Worm (Caenorhabditis elegans) whole organism, L1 larva: ENCODE results near the gene mdh-2.
A peak's percentile ranks its signal among the peaks of the same experiment; 100 is the strongest.

ENCODE experiments used
- C04F5.9 ChIP-seq: sonication (generic microtip); optimal IDR thresholded peaks from 2 replicates; lab custom pipeline; 2016; ENCODE audit warnings: missing genetic modification characterization, missing compliant biosample characterization
- C34B4.2 ChIP-seq: sonication (generic microtip); optimal IDR thresholded peaks from 2 replicates; lab custom pipeline; 2017; ENCODE audit warnings: mild to moderate bottlenecking, missing genetic modification characterization, missing compliant biosample characterization
- F16B12.6 ChIP-seq: fragments of 150-350 bp; optimal IDR thresholded peaks from 2 replicates; lab custom pipeline; 2014; ENCODE audit warnings: missing biosample characterization, missing genetic modification characterization
- alr-1 ChIP-seq: fragments of 200-800 bp; sonication (Bioruptor generic); optimal IDR thresholded peaks from 2 replicates; lab custom pipeline; 2018; ENCODE audit warnings: borderline replicate concordance, mild to moderate bottlenecking, missing genetic modification characterization, missing compliant biosample characterization
- aly-2 ChIP-seq: fragments of 150-350 bp; optimal IDR thresholded peaks from 2 replicates; lab custom pipeline; 2014; ENCODE audit warnings: missing biosample characterization, missing genetic modification characterization
- ama-1 ChIP-seq: fragments of 150-350 bp; optimal IDR thresholded peaks from 2 replicates; lab custom pipeline; 2014
- ceh-8 ChIP-seq: fragments of 200-800 bp; sonication (Bioruptor generic); optimal IDR thresholded peaks from 2 replicates; lab custom pipeline; 2018; ENCODE audit warnings: mild to moderate bottlenecking, missing genetic modification characterization, moderate library complexity, missing compliant biosample characterization
- ceh-82 ChIP-seq, 3 experiments: fragments of 150-350 bp in 1 of 3; sonication (generic microtip) in 2 of 3; optimal IDR thresholded peaks; 2 replicates each; lab custom pipeline; 2014 to 2017; ENCODE audit warnings: missing biosample characterization in 3 of 3, missing genetic modification characterization in 3 of 3
- ceh-88 ChIP-seq: fragments of 200-800 bp; sonication (Bioruptor generic); IDR thresholded peaks from 2 replicates; pipeline ENCODE4 v1.3.6; 2022; ENCODE audit warnings: missing genetic modification characterization, missing compliant biosample characterization
- ceh-90 ChIP-seq: sonication (generic microtip); optimal IDR thresholded peaks from 2 replicates; lab custom pipeline; 2016; ENCODE audit warnings: missing genetic modification characterization, missing compliant biosample characterization
- efl-1 ChIP-seq, 4 experiments: fragments of 150-350 bp; optimal IDR thresholded peaks in 3 of 4; peaks in 1 of 4; 1 replicate in 1 of 4; 2 replicates in 3 of 4; lab custom pipeline; 2014; ENCODE audit warnings: missing biosample characterization in 2 of 4, missing genetic modification characterization in 2 of 4, missing genetic modification reagents in 2 of 4
- efl-3 ChIP-seq: fragments of 200-800 bp; sonication (Bioruptor generic); optimal IDR thresholded peaks from 2 replicates; lab custom pipeline; 2018; ENCODE audit warnings: mild to moderate bottlenecking, missing genetic modification characterization, missing compliant biosample characterization
- elt-2 ChIP-seq: sonication (generic microtip); optimal IDR thresholded peaks from 2 replicates; lab custom pipeline; 2016; ENCODE audit warnings: missing genetic modification characterization, mild to moderate bottlenecking, inconsistent platforms, missing compliant biosample characterization, missing genetic modification reagents
- ets-5 ChIP-seq: fragments of 200-800 bp; sonication (Bioruptor generic); IDR thresholded peaks from 2 replicates; pipeline ENCODE4 v1.3.6; 2022; ENCODE audit warnings: missing genetic modification characterization, missing compliant biosample characterization
- fkh-10 ChIP-seq: sonication (generic microtip); optimal IDR thresholded peaks from 2 replicates; lab custom pipeline; 2017; ENCODE audit warnings: missing biosample characterization, missing genetic modification reagents, missing genetic modification characterization
- fkh-4 ChIP-seq: sonication (generic microtip); optimal IDR thresholded peaks from 2 replicates; lab custom pipeline; 2016; ENCODE audit warnings: missing compliant biosample characterization, missing genetic modification characterization, borderline replicate concordance
- fkh-8 ChIP-seq: sonication (generic microtip); optimal IDR thresholded peaks from 2 replicates; lab custom pipeline; 2016; ENCODE audit warnings: mild to moderate bottlenecking, missing genetic modification characterization, missing compliant biosample characterization
- fos-1 ChIP-seq: fragments of 150-350 bp; optimal IDR thresholded peaks from 2 replicates; lab custom pipeline; 2014; ENCODE audit warnings: missing biosample characterization, missing genetic modification characterization
- grh-1 ChIP-seq: fragments of 200-800 bp; sonication (Bioruptor generic); IDR thresholded peaks from 2 replicates; pipeline ENCODE4 v1.3.6; 2022; ENCODE audit warnings: missing genetic modification reagents, missing genetic modification characterization, missing compliant biosample characterization
- hlh-17 ChIP-seq: fragments of 200-800 bp; sonication (Bioruptor generic); optimal IDR thresholded peaks from 2 replicates; lab custom pipeline; 2018; ENCODE audit warnings: missing genetic modification characterization, mild to moderate bottlenecking, missing compliant biosample characterization, moderate library complexity, borderline replicate concordance
- hlh-4 ChIP-seq: sonication (generic microtip); optimal IDR thresholded peaks from 2 replicates; lab custom pipeline; 2016; ENCODE audit warnings: mild to moderate bottlenecking, missing genetic modification characterization, missing compliant biosample characterization
- isw-1 ChIP-seq: fragments of 200-800 bp; sonication (Bioruptor generic); IDR thresholded peaks from 2 replicates; pipeline ENCODE4 v1.3.6; 2022; ENCODE audit warnings: missing genetic modification characterization, missing compliant biosample characterization
- jun-1 ChIP-seq: fragments of 150-350 bp; optimal IDR thresholded peaks from 2 replicates; lab custom pipeline; 2014; ENCODE audit warnings: missing biosample characterization, missing genetic modification reagents, missing genetic modification characterization
- lin-13 ChIP-seq: fragments of 150-350 bp; optimal IDR thresholded peaks from 2 replicates; lab custom pipeline; 2014; ENCODE audit warnings: missing biosample characterization, missing genetic modification reagents, missing genetic modification characterization
- lin-35 ChIP-seq, 2 experiments: fragments of 150-350 bp; optimal IDR thresholded peaks; 2 replicates each; lab custom pipeline; 2014; ENCODE audit warnings: missing biosample characterization in 2 of 2, missing genetic modification characterization in 2 of 2, missing genetic modification reagents in 2 of 2
- lir-3 ChIP-seq: sonication (generic microtip); optimal IDR thresholded peaks from 2 replicates; lab custom pipeline; 2016; ENCODE audit warnings: mild to moderate bottlenecking, missing genetic modification characterization, moderate library complexity, missing compliant biosample characterization; ENCODE audit not compliant: poor library complexity
- lsy-2 ChIP-seq, 2 experiments: fragments of 150-350 bp; optimal IDR thresholded peaks; 2 replicates each; lab custom pipeline; 2014; ENCODE audit warnings: missing biosample characterization in 2 of 2, missing genetic modification characterization in 2 of 2
- mab-9 ChIP-seq: fragments of 200-800 bp; sonication (Bioruptor generic); IDR thresholded peaks from 2 replicates; pipeline ENCODE4 v1.3.6; 2022; ENCODE audit warnings: missing genetic modification reagents, missing genetic modification characterization, missing compliant biosample characterization
- mef-2 ChIP-seq: fragments of 150-350 bp; optimal IDR thresholded peaks from 2 replicates; lab custom pipeline; 2014; ENCODE audit warnings: missing biosample characterization, missing genetic modification characterization
- mep-1 ChIP-seq: fragments of 150-350 bp; optimal IDR thresholded peaks from 2 replicates; lab custom pipeline; 2014; ENCODE audit warnings: missing biosample characterization, missing genetic modification characterization
- nhr-20 ChIP-seq: sonication (generic microtip); optimal IDR thresholded peaks from 2 replicates; lab custom pipeline; 2016; ENCODE audit warnings: mild to moderate bottlenecking, missing genetic modification characterization, missing compliant biosample characterization
- nhr-237 ChIP-seq: fragments of 150-350 bp; optimal IDR thresholded peaks from 2 replicates; lab custom pipeline; 2014; ENCODE audit warnings: missing biosample characterization, missing genetic modification characterization
- nhr-47 ChIP-seq: sonication (generic microtip); optimal IDR thresholded peaks from 2 replicates; lab custom pipeline; 2016; ENCODE audit warnings: mild to moderate bottlenecking, missing genetic modification characterization, moderate library complexity, missing compliant biosample characterization
- nhr-71 ChIP-seq: sonication (generic microtip); optimal IDR thresholded peaks from 2 replicates; lab custom pipeline; 2016; ENCODE audit warnings: mild to moderate bottlenecking, missing genetic modification characterization, moderate library complexity, missing compliant biosample characterization
- nhr-84 ChIP-seq: sonication (generic microtip); optimal IDR thresholded peaks from 2 replicates; lab custom pipeline; 2017; ENCODE audit warnings: missing biosample characterization, missing genetic modification characterization
- nhr-90 ChIP-seq: sonication (generic microtip); optimal IDR thresholded peaks from 2 replicates; lab custom pipeline; 2016; ENCODE audit warnings: mild to moderate bottlenecking, missing genetic modification characterization, missing compliant biosample characterization; ENCODE audit not compliant: poor library complexity
- pqm-1 ChIP-seq: sonication (generic microtip); optimal IDR thresholded peaks from 3 replicates; lab custom pipeline; 2017; ENCODE audit warnings: missing biosample characterization, missing genetic modification characterization
- rnt-1 ChIP-seq: sonication (generic microtip); optimal IDR thresholded peaks from 2 replicates; lab custom pipeline; 2016; ENCODE audit warnings: mild to moderate bottlenecking, missing genetic modification characterization, moderate library complexity, missing compliant biosample characterization
- sup-37 ChIP-seq: fragments of 200-800 bp; sonication (Bioruptor generic); optimal IDR thresholded peaks from 2 replicates; lab custom pipeline; 2018; ENCODE audit warnings: mild to moderate bottlenecking, missing genetic modification characterization, missing compliant biosample characterization
- tbx-2 ChIP-seq: sonication (generic microtip); optimal IDR thresholded peaks from 2 replicates; lab custom pipeline; 2016; ENCODE audit warnings: missing genetic modification characterization, missing compliant biosample characterization
- unc-30 ChIP-seq: sonication (generic microtip); optimal IDR thresholded peaks from 2 replicates; lab custom pipeline; 2017; ENCODE audit warnings: missing biosample characterization, missing genetic modification characterization
- unc-86 ChIP-seq: sonication (generic microtip); optimal IDR thresholded peaks from 2 replicates; lab custom pipeline; 2016; ENCODE audit warnings: missing genetic modification characterization, missing compliant biosample characterization
- unc-98 ChIP-seq: fragments of 200-800 bp; sonication (Bioruptor generic); IDR thresholded peaks from 2 replicates; pipeline ENCODE4 v1.3.6; 2022; ENCODE audit warnings: missing genetic modification characterization, missing compliant biosample characterization
- xbp-1 ChIP-seq: sonication (generic microtip); optimal IDR thresholded peaks from 2 replicates; lab custom pipeline; 2016; ENCODE audit warnings: missing genetic modification characterization, missing compliant biosample characterization
- zip-4 ChIP-seq: fragments of 200-800 bp; sonication (Bioruptor generic); optimal IDR thresholded peaks from 2 replicates; lab custom pipeline; 2018; ENCODE audit warnings: mild to moderate bottlenecking, missing genetic modification characterization, moderate library complexity, missing compliant biosample characterization

mdh-2 gene

DNA sequence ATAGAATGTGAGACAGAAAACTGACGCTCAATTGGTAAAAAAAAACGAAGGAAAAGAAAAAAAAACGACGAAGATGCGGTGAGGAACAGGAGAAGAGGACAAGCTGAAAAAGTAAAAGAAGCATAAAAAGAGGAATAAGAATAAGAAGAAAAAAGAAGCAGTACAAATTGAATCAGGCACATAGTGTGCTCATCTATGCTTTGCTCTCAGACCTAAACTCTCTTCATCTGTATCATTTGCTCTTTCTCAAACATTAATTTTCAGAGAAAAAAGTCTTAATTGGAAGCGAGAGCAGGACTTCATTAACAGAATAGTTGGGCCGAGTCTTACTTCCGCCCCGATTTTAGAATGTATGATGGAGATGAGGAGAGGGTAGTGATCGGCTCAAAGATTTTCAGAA lies 39.0 kb upstream of the mdh-2 start (continued):
- TF ChIP-seq zip-4 (GFP tag; lab: Kevin White, UChicago) (no peak), fos-1 (tag; lab: Kevin White, UChicago) (no peak), lsy-2 (tag; optimal IDR thresholded peaks at IDR 0.05; lab: Kevin White, UChicago) (peak in 1 of 2 experiments; percentile 2), grh-1 (GFP tag; lab: Robert Waterston, UW) (no peak), efl-3 (no peak), ceh-82 (tag; optimal IDR thresholded peaks at IDR 0.05; lab: Kevin White, UChicago) (no peak), rnt-1 (tag; lab: Kevin White, UChicago) (no peak), fkh-8 (tag; lab: Kevin White, UChicago) (peak; percentile 31), nhr-71 (peak; percentile 18), hlh-4 (tag; lab: Kevin White, UChicago) (no peak)

DNA sequence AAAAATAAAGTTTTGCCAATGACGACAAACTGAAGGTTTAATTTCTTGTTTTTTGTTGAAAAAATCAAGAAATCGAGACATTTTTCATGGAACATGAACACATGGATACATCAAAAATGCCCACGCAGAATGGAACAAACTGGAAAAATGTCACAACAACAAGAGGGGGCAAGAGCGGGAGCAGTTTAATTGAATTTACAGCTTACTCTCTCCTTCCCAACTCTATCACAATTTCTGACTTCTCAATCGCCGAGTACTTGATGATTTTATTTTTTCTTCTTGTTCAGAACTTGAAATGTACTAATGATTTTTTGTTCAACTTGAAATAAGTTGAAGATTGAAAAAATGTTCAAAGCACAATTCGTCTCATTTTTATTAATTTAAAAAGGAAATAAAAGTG lies 37.4 kb upstream of the mdh-2 start:
- TF ChIP-seq mef-2 (tag; lab: Kevin White, UChicago) (no peak), efl-1 (optimal IDR thresholded peaks at IDR 0.05; lab: Kevin White, UChicago) (no peak), efl-1 (GFP tag; optimal IDR thresholded peaks at IDR 0.05 in 1 of 2; lab: Kevin White, UChicago) (no peak), ceh-8 (GFP tag; lab: Kevin White, UChicago) (no peak), tbx-2 (tag; lab: Kevin White, UChicago) (no peak), fkh-10 (GFP tag; lab: Kevin White, UChicago) (no peak), pqm-1 (tag; lab: Kevin White, UChicago) (no peak), unc-98 (GFP tag; lab: Robert Waterston, UW) (no peak)

- no peak for TF ChIP-seq C34B4.2
- TF ChIP-seq lsy-2 (tag; optimal IDR thresholded peaks at IDR 0.05; lab: Kevin White, UChicago), result peak in 1 of 2 experiments; percentile 3
- TF ChIP-seq fkh-10 (GFP tag; lab: Kevin White, UChicago), result no peak
- TF ChIP-seq rnt-1 (tag; lab: Kevin White, UChicago), result peak; percentile 26
- TF ChIP-seq nhr-237 (tag; lab: Kevin White, UChicago), result no peak
- no peak for TF ChIP-seq mep-1 (tag; lab: Kevin White, UChicago)
- TF ChIP-seq efl-3, result no peak
- TF ChIP-seq fos-1 (tag; lab: Kevin White, UChicago), result no peak
- TF ChIP-seq jun-1 (tag; lab: Kevin White, UChicago), result no peak
- no peak for TF ChIP-seq unc-30
- no peak for TF ChIP-seq ceh-88
- TF ChIP-seq isw-1 (GFP tag; lab: Robert Waterston, UW), result no peak
- TF ChIP-seq ceh-90, result no peak
- TF ChIP-seq ets-5 (GFP tag; lab: Robert Waterston, UW), result no peak
Measured at ce11 chrIII:6639028-6639427, 31.1 kb upstream of the mdh-2 start.

- TF ChIP-seq xbp-1 (tag; lab: Kevin White, UChicago) (peak; percentile 89), rnt-1 (tag; lab: Kevin White, UChicago) (peak; percentile 68), tbx-2 (tag; lab: Kevin White, UChicago) (peak; percentile 37), hlh-17 (GFP tag; lab: Kevin White, UChicago) (no peak), unc-86 (tag; lab: Kevin White, UChicago) (no peak), ceh-8 (GFP tag; lab: Kevin White, UChicago) (no peak), lir-3 (tag; lab: Kevin White, UChicago) (peak; percentile 56), mab-9 (GFP tag; lab: Robert Waterston, UW) (no peak), C04F5.9 (tag; lab: Kevin White, UChicago) (no peak), ceh-82 (tag; optimal IDR thresholded peaks at IDR 0.05; lab: Kevin White, UChicago) (peak in 1 of 3 experiments; percentile 39), sup-37 (GFP tag; lab: Kevin White, UChicago) (no peak), elt-2 (tag; lab: Kevin White, UChicago) (no peak), F16B12.6 (tag; lab: Kevin White, UChicago) (peak; percentile 11), pqm-1 (tag; lab: Kevin White, UChicago) (no peak), ama-1 (lab: Kevin White, UChicago) (no peak), hlh-4 (tag; lab: Kevin White, UChicago) (no peak), aly-2 (tag; lab: Kevin White, UChicago) (no peak), nhr-90 (tag; lab: Kevin White, UChicago) (peak; percentile 16), lin-35 (GFP tag; optimal IDR thresholded peaks at IDR 0.05; lab: Kevin White, UChicago) (peak; percentile 46 to 66), nhr-84 (no peak), fos-1 (tag; lab: Kevin White, UChicago) (no peak), efl-1 (optimal IDR thresholded peaks at IDR 0.05; lab: Kevin White, UChicago) (peak; percentile 59 to 66), efl-1 (GFP tag; optimal IDR thresholded peaks at IDR 0.05 in 1 of 2; lab: Kevin White, UChicago) (peak; percentile 54 to 92), jun-1 (tag; lab: Kevin White, UChicago) (no peak), lin-13 (GFP tag; lab: Kevin White, UChicago) (no peak), alr-1 (tag; lab: Kevin White, UChicago) (no peak), nhr-20 (tag; lab: Kevin White, UChicago) (peak; percentile 38), fkh-8 (tag; lab: Kevin White, UChicago) (peak; percentile 51), fkh-4 (no peak), nhr-47 (tag; lab: Kevin White, UChicago) (peak; percentile 44)
Measured at ce11 chrIII:6625317-6625716, 17.4 kb upstream of the mdh-2 start.
